Fruit fly (Drosophila melanogaster): ENCODE results near the gene GluProRS.

dm6 chr3R:23938564-23939122, 19.5 kb downstream of the GluProRS start:
- no peak for TF ChIP-seq Ets98B (GFP tag; IDR thresholded peaks at IDR 0.05)
- TF ChIP-seq Pif1B (GFP tag; optimal IDR thresholded peaks at IDR 0.05), result no peak
- TF ChIP-seq CG12605 (GFP tag; IDR thresholded peaks at IDR 0.05), result no peak

All from whole organism, pupa.